Worm (Caenorhabditis elegans): ENCODE data around the gene unc-31.

DNA sequence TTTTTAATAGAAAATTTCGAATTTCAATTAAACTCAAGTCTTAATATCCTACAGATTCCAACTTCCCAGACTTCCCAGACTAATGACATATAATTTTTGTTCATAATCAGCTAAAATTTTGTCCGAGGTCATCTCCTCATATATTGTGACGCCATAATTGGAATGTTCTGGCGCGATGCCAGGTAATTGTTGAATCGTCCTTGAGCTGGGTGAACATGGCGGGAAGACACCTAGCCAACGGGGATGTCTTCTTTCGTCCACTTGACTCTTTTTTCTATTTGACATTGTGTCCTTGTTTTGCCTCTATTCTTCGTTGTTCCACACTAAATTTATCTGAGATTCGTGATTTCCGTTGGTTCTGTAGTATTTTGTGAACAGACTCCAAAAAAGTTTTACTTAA is 23.1 kb downstream of the unc-31 start:
- no peak for TF ChIP-seq nhr-28 (tag; optimal IDR thresholded peaks at IDR 0.05)
- TF ChIP-seq elt-3 (tag; optimal IDR thresholded peaks at IDR 0.05), result no peak
- TF ChIP-seq lsy-2 (tag; optimal IDR thresholded peaks at IDR 0.05), result no peak
- no peak for TF ChIP-seq hlh-1 (tag; optimal IDR thresholded peaks at IDR 0.05)
- TF ChIP-seq ham-2 (GFP tag; optimal IDR thresholded peaks at IDR 0.05), result no peak
- no peak for TF ChIP-seq lin-13 (tag; optimal IDR thresholded peaks at IDR 0.05)
- no peak for TF ChIP-seq mep-1 (tag; optimal IDR thresholded peaks at IDR 0.05)

Data from whole organism, mixed stage, embryonic.